Fruit fly (Drosophila melanogaster) whole organism, pupa: ENCODE data around the gene Tcs3.

Experiments used
- CG32121 ChIP-seq: fragments of 200-800 bp; sonication (Bioruptor generic); IDR thresholded peaks from 2 replicates; pipeline ENCODE4 v1.3.6; 2022; ENCODE audit warnings: missing biosample characterization, missing genetic modification characterization
- fd96Ca ChIP-seq: fragments of 200-800 bp; sonication (Bioruptor generic); IDR thresholded peaks from 3 replicates; pipeline ENCODE4 v1.3.6; 2022; ENCODE audit warnings: missing biosample characterization, missing genetic modification characterization

dm6 chr3L:16305820-16306650, 45.8 kb upstream of the Tcs3 start, which contains the start of the genes CG13043 and CG13063:
- TF ChIP-seq fd96Ca (GFP tag; lab: Robert Waterston, UW) (no peak), CG32121 (no peak)
